Fruit fly (Drosophila melanogaster) whole organism, wandering third instar larva: ENCODE results near the gene HHEX.
A peak's percentile ranks its signal among the peaks of the same experiment; 100 is the strongest.

ENCODE experiments used
- Abd-B ChIP-seq: fragments of >200 bp; optimal IDR thresholded peaks from 2 replicates; lab custom pipeline; 2017; ENCODE audit warnings: missing biosample characterization, missing genetic modification characterization
- CG32264 ChIP-seq: fragments of 200-800 bp; sonication (Bioruptor generic); optimal IDR thresholded peaks from 2 replicates; lab custom pipeline; 2016; ENCODE audit warnings: missing biosample characterization, missing genetic modification characterization
- CG9705 ChIP-seq: fragments of 200-800 bp; sonication (Bioruptor generic); optimal IDR thresholded peaks from 2 replicates; lab custom pipeline; 2018; ENCODE audit warnings: missing biosample characterization, mild to moderate bottlenecking, missing genetic modification characterization
- CrebA ChIP-seq: fragments of 200-800 bp; sonication (Bioruptor generic); optimal IDR thresholded peaks from 2 replicates; lab custom pipeline; 2016; ENCODE audit warnings: missing biosample characterization, mild to moderate bottlenecking, missing genetic modification characterization, borderline replicate concordance
- Dfd ChIP-seq: fragments of >200 bp; optimal IDR thresholded peaks from 2 replicates; lab custom pipeline; 2017; ENCODE audit warnings: missing biosample characterization, missing genetic modification characterization
- Dif ChIP-seq: fragments of 200-275, 200-300 bp; sonication (Bioruptor generic); optimal IDR thresholded peaks from 2 replicates; lab custom pipeline; 2018; ENCODE audit warnings: missing biosample characterization, missing genetic modification characterization; ENCODE audit not compliant: partially characterized antibody
- GATAd ChIP-seq: sonication (Bioruptor generic); optimal IDR thresholded peaks from 2 replicates; lab custom pipeline; 2016; ENCODE audit warnings: missing biosample characterization, missing genetic modification characterization
- HLH106 ChIP-seq: fragments of 200-800 bp; optimal IDR thresholded peaks from 3 replicates; lab custom pipeline; 2019; ENCODE audit warnings: missing biosample characterization, mild to moderate bottlenecking, missing genetic modification characterization, moderate library complexity
- Hnf4 ChIP-seq: fragments of 200-800 bp; sonication (Bioruptor generic); optimal IDR thresholded peaks from 2 replicates; lab custom pipeline; 2016; ENCODE audit warnings: missing biosample characterization, mild to moderate bottlenecking, missing genetic modification characterization
- Hr78 ChIP-seq: fragments of >200 bp; optimal IDR thresholded peaks from 2 replicates; lab custom pipeline; 2017; ENCODE audit warnings: missing biosample characterization, missing genetic modification characterization
- Hr83 ChIP-seq: fragments of 200-300 bp; sonication (Bioruptor generic); optimal IDR thresholded peaks from 2 replicates; lab custom pipeline; 2016; ENCODE audit warnings: missing biosample characterization, mild to moderate bottlenecking, missing genetic modification characterization, moderate library complexity; ENCODE audit not compliant: poor library complexity, severe bottlenecking
- Jra ChIP-seq: sonication (Bioruptor generic); optimal IDR thresholded peaks from 2 replicates; lab custom pipeline; 2016; ENCODE audit warnings: missing biosample characterization, missing genetic modification characterization
- Mio ChIP-seq: sonication (Bioruptor generic); optimal IDR thresholded peaks from 2 replicates; lab custom pipeline; 2016; ENCODE audit warnings: missing biosample characterization, missing genetic modification characterization
- Myc ChIP-seq: fragments of >200 bp; optimal IDR thresholded peaks from 2 replicates; lab custom pipeline; 2017
- N ChIP-seq: fragments of >200 bp; optimal IDR thresholded peaks from 2 replicates; lab custom pipeline; 2018; ENCODE audit warnings: missing biosample characterization, missing external identifiers, missing genetic modification characterization
- OdsH ChIP-seq: fragments of 200-800 bp; sonication (Bioruptor generic); optimal IDR thresholded peaks from 2 replicates; lab custom pipeline; 2016; ENCODE audit warnings: missing biosample characterization, mild to moderate bottlenecking, missing genetic modification characterization
- Rel ChIP-seq, 2 experiments: fragments of 200-800 bp; sonication (Bioruptor generic) in 1 of 2; optimal IDR thresholded peaks; 2 replicates in 1 of 2; 3 replicates in 1 of 2; lab custom pipeline; 2016 to 2019; ENCODE audit warnings: mild to moderate bottlenecking in 2 of 2, missing biosample characterization in 2 of 2, missing genetic modification characterization in 2 of 2, moderate library complexity in 1 of 2
- Sp1 ChIP-seq: fragments of 200-800 bp; sonication (Bioruptor generic); optimal IDR thresholded peaks from 3 replicates; lab custom pipeline; 2019; ENCODE audit warnings: missing biosample characterization, mild to moderate bottlenecking, missing genetic modification characterization, moderate library complexity
- Vsx2 ChIP-seq: fragments of 200-300, 225-300 bp; sonication (Bioruptor generic); optimal IDR thresholded peaks from 2 replicates; lab custom pipeline; 2018; ENCODE audit warnings: missing biosample characterization, missing genetic modification characterization; ENCODE audit not compliant: partially characterized antibody
- br ChIP-seq: fragments of 200-800 bp; sonication (Bioruptor generic); optimal IDR thresholded peaks from 2 replicates; lab custom pipeline; 2016; ENCODE audit warnings: missing biosample characterization, missing genetic modification characterization
- brk ChIP-seq: fragments of 200-800 bp; sonication (Bioruptor generic); optimal IDR thresholded peaks from 2 replicates; lab custom pipeline; 2016; ENCODE audit warnings: missing biosample characterization, mild to moderate bottlenecking, missing genetic modification characterization
- dl ChIP-seq, 2 experiments: fragments of 175-275, 200-275 bp in 1 of 2; fragments of 200-275 bp in 1 of 2; sonication (Bioruptor generic); optimal IDR thresholded peaks; lab custom pipeline; 2018; ENCODE audit warnings: mild to moderate bottlenecking in 2 of 2, missing biosample characterization in 2 of 2, missing genetic modification characterization in 2 of 2, moderate library complexity in 2 of 2; ENCODE audit not compliant: partially characterized antibody in 2 of 2, insufficient read depth in 1 of 2
- dmrt93B ChIP-seq: fragments of 200-800 bp; sonication (Bioruptor generic); optimal IDR thresholded peaks from 2 replicates; lab custom pipeline; 2018; ENCODE audit warnings: missing biosample characterization, mild to moderate bottlenecking, missing genetic modification characterization
- dsf ChIP-seq: sonication (Bioruptor generic); optimal IDR thresholded peaks from 2 replicates; lab custom pipeline; 2016; ENCODE audit warnings: missing biosample characterization, missing genetic modification characterization, borderline replicate concordance
- ey ChIP-seq: fragments of 200-800 bp; sonication (Bioruptor generic); optimal IDR thresholded peaks from 2 replicates; lab custom pipeline; 2016; ENCODE audit warnings: missing biosample characterization, missing genetic modification characterization
- foxo ChIP-seq, 2 experiments: fragments of 200-800 bp; sonication (Bioruptor generic); optimal IDR thresholded peaks; 2 replicates in 1 of 2; 3 replicates in 1 of 2; lab custom pipeline; 2016 to 2017; ENCODE audit warnings: missing biosample characterization in 2 of 2, missing genetic modification characterization in 2 of 2
- fru ChIP-seq: fragments of 200-800 bp; sonication (Bioruptor generic); optimal IDR thresholded peaks from 3 replicates; lab custom pipeline; 2016; ENCODE audit warnings: missing biosample characterization, mild to moderate bottlenecking, missing genetic modification characterization
- h ChIP-seq: fragments of 200-800 bp; sonication (Bioruptor generic); optimal IDR thresholded peaks from 3 replicates; lab custom pipeline; 2016; ENCODE audit warnings: missing biosample characterization, mild to moderate bottlenecking, missing genetic modification characterization
- jim ChIP-seq: fragments of 175-275, 200-325 bp; sonication (Bioruptor generic); optimal IDR thresholded peaks from 2 replicates; lab custom pipeline; 2016; ENCODE audit warnings: missing biosample characterization, mild to moderate bottlenecking, missing genetic modification characterization
- lola ChIP-seq: fragments of >200 bp; optimal IDR thresholded peaks from 2 replicates; lab custom pipeline; 2017; ENCODE audit warnings: missing biosample characterization, missing genetic modification characterization
- pan ChIP-seq: fragments of >200 bp; optimal IDR thresholded peaks from 2 replicates; lab custom pipeline; 2017
- psq ChIP-seq: fragments of 200-800 bp; sonication (Bioruptor generic); optimal IDR thresholded peaks from 3 replicates; lab custom pipeline; 2017; ENCODE audit warnings: missing biosample characterization, mild to moderate bottlenecking, missing genetic modification characterization, moderate library complexity
- rgr ChIP-seq: fragments of 200-800 bp; sonication (Bioruptor generic); optimal IDR thresholded peaks from 3 replicates; lab custom pipeline; 2016; ENCODE audit warnings: missing biosample characterization, mild to moderate bottlenecking, missing genetic modification characterization
- sage ChIP-seq: fragments of 200-800 bp; sonication (Bioruptor generic); optimal IDR thresholded peaks from 2 replicates; lab custom pipeline; 2016; ENCODE audit warnings: missing biosample characterization, mild to moderate bottlenecking, missing genetic modification characterization
- sv ChIP-seq: fragments of 200-800 bp; sonication (Bioruptor generic); optimal IDR thresholded peaks from 3 replicates; lab custom pipeline; 2016; ENCODE audit warnings: missing biosample characterization, missing genetic modification characterization
- tai ChIP-seq: sonication (Bioruptor generic); optimal IDR thresholded peaks from 2 replicates; lab custom pipeline; 2016; ENCODE audit warnings: missing biosample characterization, missing genetic modification characterization
- usp ChIP-seq: fragments of >200 bp; optimal IDR thresholded peaks from 2 replicates; lab custom pipeline; 2017; ENCODE audit warnings: missing biosample characterization, missing genetic modification characterization
- woc ChIP-seq: sonication (Bioruptor generic); optimal IDR thresholded peaks from 2 replicates; lab custom pipeline; 2016; ENCODE audit warnings: missing biosample characterization, mild to moderate bottlenecking, missing genetic modification characterization

The HHEX gene

DNA sequence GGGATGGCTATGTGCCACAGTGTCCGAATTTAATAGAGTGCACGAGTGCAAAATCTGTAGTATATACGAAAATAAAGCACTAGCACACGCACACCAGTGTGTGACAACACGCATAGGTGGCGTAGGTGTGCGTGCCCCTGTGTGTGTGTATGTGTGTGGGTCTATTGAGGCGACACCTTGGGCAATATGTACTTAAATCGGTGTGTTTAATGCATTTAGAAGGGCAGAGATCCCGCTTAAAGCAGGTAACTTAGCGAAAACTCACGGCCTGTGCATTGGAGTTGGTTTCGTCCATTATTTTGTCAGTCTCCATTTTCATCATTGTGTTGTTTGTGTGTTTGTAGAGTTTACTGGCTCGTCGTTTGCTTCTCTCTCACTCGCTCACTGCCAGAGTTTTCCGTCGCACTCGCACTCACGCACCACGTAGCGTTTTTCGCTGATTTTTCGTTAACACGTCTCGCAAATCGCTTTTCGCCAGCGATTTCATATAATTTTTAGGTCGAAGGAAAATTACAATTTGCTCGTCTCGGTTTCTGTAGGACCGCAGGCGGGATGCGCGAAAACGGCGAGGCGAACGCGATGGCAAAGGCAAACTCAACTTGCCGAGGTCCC, 46.1 kb upstream of the HHEX start:
- TF ChIP-seq N (GFP tag; lab: Kevin White, UChicago) (peak; percentile 84), Dif (GFP tag; lab: Kevin White, UChicago) (no peak)

DNA sequence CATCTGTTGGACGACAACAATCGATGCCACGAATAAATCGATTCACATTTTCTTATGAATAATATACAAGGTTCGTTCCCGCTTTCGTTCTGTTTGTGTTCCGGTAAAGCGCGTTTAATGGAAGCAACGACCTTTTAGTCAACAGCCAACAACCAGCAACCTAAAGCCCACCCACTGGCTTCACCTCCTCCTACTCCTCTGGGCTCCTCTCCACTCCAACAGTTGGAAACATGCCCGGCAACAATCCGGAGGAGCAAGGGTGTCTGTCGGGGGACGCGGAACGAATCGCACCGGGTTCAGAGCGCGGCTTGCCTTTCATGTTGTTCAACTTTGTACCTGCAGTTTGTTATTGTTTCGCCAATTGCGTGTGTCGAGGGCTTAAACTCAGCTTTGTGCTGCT, 43.5 kb upstream of the HHEX start:
- TF ChIP-seq Dif (GFP tag; lab: Kevin White, UChicago) (peak; percentile 16), Rel (GFP tag; optimal IDR thresholded peaks at IDR 0.05; lab: Kevin White, UChicago) (no peak), Rel (tag; optimal IDR thresholded peaks at IDR 0.05; lab: Kevin White, UChicago) (peak; percentile 14), Sp1 (no peak)
- TF ChIP-seq, all 38 proteins: peak for 2

DNA sequence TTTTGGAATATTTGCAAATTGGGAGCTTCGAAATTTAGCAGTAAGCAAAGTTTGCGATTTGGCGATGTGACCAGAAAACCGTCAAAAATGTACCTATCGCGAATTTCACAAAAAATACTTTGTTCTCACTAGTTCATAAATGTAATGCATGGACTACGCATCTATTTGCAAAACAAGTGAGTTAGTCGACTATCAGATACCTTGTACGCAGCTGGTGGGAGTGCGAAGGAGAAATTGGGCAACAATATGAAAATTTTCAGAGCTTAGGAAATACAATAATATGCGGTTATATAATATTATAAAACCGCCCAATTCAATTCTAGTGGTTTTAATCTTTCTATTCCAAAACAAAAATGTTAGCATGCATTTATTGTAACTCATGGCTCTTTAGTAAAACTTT, 38.1 kb upstream of the HHEX start, which contains the start of gene Bdbt:
Gene Bdbt, minus strand, starts transcription at position 73 of the 400 bp plus-strand sequence.
- TF ChIP-seq Hnf4, result no peak
- peak; percentile 32 for TF ChIP-seq sv (GFP tag; lab: Kevin White, UChicago)
- TF ChIP-seq Hr83, result peak; percentile 20
- no peak for TF ChIP-seq HLH106 (tag; lab: Kevin White, UChicago)
- no peak for TF ChIP-seq Sp1
- TF ChIP-seq dl (GFP tag; optimal IDR thresholded peaks at IDR 0.05; lab: Kevin White, UChicago; ENCODE audit: insufficient read depth in 1 of 2, partially characterized antibody in 2 of 2), result no peak
- TF ChIP-seq usp (GFP tag; lab: Kevin White, UChicago), result no peak
- TF ChIP-seq pan (lab: Kevin White, UChicago), result no peak
- no peak for TF ChIP-seq sage (GFP tag; lab: Kevin White, UChicago)
- peak; percentile 23 for TF ChIP-seq OdsH
- TF ChIP-seq Mio (GFP tag; lab: Kevin White, UChicago), result no peak
- no peak for TF ChIP-seq brk
- TF ChIP-seq br (GFP tag; lab: Kevin White, UChicago), result no peak
- TF ChIP-seq GATAd, result no peak
- TF ChIP-seq Rel (GFP tag; optimal IDR thresholded peaks at IDR 0.05; lab: Kevin White, UChicago), result no peak
- no peak for TF ChIP-seq Rel (tag; optimal IDR thresholded peaks at IDR 0.05; lab: Kevin White, UChicago)
- no peak for TF ChIP-seq dsf (GFP tag; lab: Kevin White, UChicago)
- TF ChIP-seq Dif (GFP tag; lab: Kevin White, UChicago), result no peak
- TF ChIP-seq lola (GFP tag; lab: Kevin White, UChicago), result no peak
- TF ChIP-seq Jra, result no peak
- no peak for TF ChIP-seq CG9705 (GFP tag; lab: Kevin White, UChicago)
- TF ChIP-seq CG32264 (GFP tag; lab: Kevin White, UChicago), result no peak
- TF ChIP-seq rgr (GFP tag; lab: Kevin White, UChicago), result no peak
- TF ChIP-seq psq (GFP tag; lab: Kevin White, UChicago), result peak; percentile 5
- TF ChIP-seq Dfd (GFP tag; lab: Kevin White, UChicago), result no peak
- TF ChIP-seq Myc (lab: Kevin White, UChicago), result no peak
- no peak for TF ChIP-seq fru (GFP tag; lab: Kevin White, UChicago)
- peak; percentile 46 for TF ChIP-seq h (GFP tag; lab: Kevin White, UChicago)
- TF ChIP-seq N (GFP tag; lab: Kevin White, UChicago), result peak; percentile 94
- no peak for TF ChIP-seq CrebA (GFP tag; lab: Kevin White, UChicago)
- TF ChIP-seq Vsx2 (GFP tag; lab: Kevin White, UChicago), result no peak
- peak; percentile 52 for TF ChIP-seq woc (GFP tag; lab: Kevin White, UChicago)
- TF ChIP-seq Hr78 (GFP tag; lab: Kevin White, UChicago), result peak; percentile 51
- TF ChIP-seq dmrt93B, result no peak
- no peak for TF ChIP-seq jim (GFP tag; lab: Kevin White, UChicago)
- peak in 1 of 2 experiments; percentile 43 for TF ChIP-seq foxo (GFP tag; optimal IDR thresholded peaks at IDR 0.05; lab: Kevin White, UChicago)
- TF ChIP-seq Abd-B (GFP tag; lab: Kevin White, UChicago), result no peak
- TF ChIP-seq tai (GFP tag; lab: Kevin White, UChicago), result no peak
- peak; percentile 37 for TF ChIP-seq ey (GFP tag; lab: Kevin White, UChicago)
- TF ChIP-seq, all 38 proteins: peak for 10
